Fruit fly (Drosophila melanogaster): ENCODE results near the gene mRpL12.

DNA sequence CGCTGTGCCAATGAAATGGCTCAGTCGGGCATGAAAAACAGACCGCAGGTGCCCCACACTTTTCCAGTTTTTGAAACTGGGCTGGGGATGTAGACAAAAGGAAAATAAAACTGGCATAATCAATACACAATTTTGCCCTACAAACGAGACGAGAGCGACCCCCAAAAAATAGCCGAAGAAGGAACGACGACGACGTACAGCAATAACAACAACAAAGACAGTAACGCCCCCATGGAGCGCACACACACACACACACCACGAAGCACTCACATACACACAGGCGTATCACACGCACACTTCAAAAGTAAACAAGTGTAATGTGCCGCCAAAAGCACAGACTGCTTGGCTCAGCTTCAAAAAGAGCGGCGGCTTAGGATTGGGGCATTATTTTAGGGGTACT lies 5.1 kb upstream of the mRpL12 start:
- no peak for TF ChIP-seq psq (optimal IDR thresholded peaks at IDR 0.05)
- no peak for TF ChIP-seq ttk (optimal IDR thresholded peaks at IDR 0.05)
- TF ChIP-seq Sin3A (optimal IDR thresholded peaks at IDR 0.05) = no peak
- no peak for TF ChIP-seq h (optimal IDR thresholded peaks at IDR 0.05)

Measured in Kc167 (cell line).